Fruit fly (Drosophila melanogaster): Measurements from ENCODE around the gene tHMG2.

The tHMG2 gene

dm6 chr3R:22449871-22450424 lies 42.8 kb upstream of the tHMG2 start (continued):
- TF ChIP-seq CG6683 (GFP tag; optimal IDR thresholded peaks at IDR 0.05) (no peak), Vsx1 (GFP tag; optimal IDR thresholded peaks at IDR 0.05) (no peak), CG34376 (GFP tag; optimal IDR thresholded peaks at IDR 0.05) (peak; percentile 98), Hr39 (optimal IDR thresholded peaks at IDR 0.05) (no peak), CG8478 (optimal IDR thresholded peaks at IDR 0.05) (peak; percentile 5), CG10979 (tag; optimal IDR thresholded peaks at IDR 0.05) (no peak), CG6765 (GFP tag; optimal IDR thresholded peaks at IDR 0.05) (no peak), CG12659 (GFP tag; optimal IDR thresholded peaks at IDR 0.05) (no peak), tin (GFP tag; optimal IDR thresholded peaks at IDR 0.05) (no peak), CG11695 (GFP tag; IDR thresholded peaks at IDR 0.05) (no peak), D19A (tag; optimal IDR thresholded peaks at IDR 0.05) (peak; percentile 60), Taf1 (GFP tag; IDR thresholded peaks at IDR 0.05) (no peak), CG15601 (tag; optimal IDR thresholded peaks at IDR 0.05) (no peak), dan (GFP tag; IDR thresholded peaks at IDR 0.05) (no peak), CG7928 (GFP tag; optimal IDR thresholded peaks at IDR 0.05) (no peak), CG7987 (GFP tag; optimal IDR thresholded peaks at IDR 0.05) (no peak), Nf-YB (GFP tag; optimal IDR thresholded peaks at IDR 0.05) (peak; percentile 23), lola (GFP tag; optimal IDR thresholded peaks at IDR 0.05) (no peak), CG17829 (tag; optimal IDR thresholded peaks at IDR 0.05) (no peak), fd3F (GFP tag; optimal IDR thresholded peaks at IDR 0.05) (no peak), CG17361 (GFP tag; IDR thresholded peaks at IDR 0.05) (no peak), NFAT (GFP tag; IDR thresholded peaks at IDR 0.05) (no peak), vnd (GFP tag; IDR thresholded peaks at IDR 0.05; ENCODE audit: partially characterized antibody) (no peak), sob (GFP tag; IDR thresholded peaks at IDR 0.05) (no peak), az2 (GFP tag; optimal IDR thresholded peaks at IDR 0.05) (no peak), Chrac-16 (GFP tag; optimal IDR thresholded peaks at IDR 0.05) (no peak), HHEX (GFP tag; optimal IDR thresholded peaks at IDR 0.05) (no peak), crc (GFP tag; optimal IDR thresholded peaks at IDR 0.05) (no peak), gsb-n (tag; optimal IDR thresholded peaks at IDR 0.05) (no peak), CG10321 (GFP tag; IDR thresholded peaks at IDR 0.05) (no peak), Dll (GFP tag; IDR thresholded peaks at IDR 0.05; ENCODE audit: partially characterized antibody) (no peak), CG1233 (GFP tag; optimal IDR thresholded peaks at IDR 0.05) (no peak), CG1024 (GFP tag; IDR thresholded peaks at IDR 0.05) (no peak), D19B (GFP tag; optimal IDR thresholded peaks at IDR 0.05) (peak; percentile 23), GATAe (GFP tag; conservative IDR thresholded peaks at IDR 0.05) (no peak), nmo (GFP tag; optimal IDR thresholded peaks at IDR 0.05) (no peak), CG8924 (tag; optimal IDR thresholded peaks at IDR 0.05) (no peak), sens (GFP tag) (peak; percentile 56), PHDP (tag; optimal IDR thresholded peaks at IDR 0.05) (no peak), C15 (GFP tag; IDR thresholded peaks at IDR 0.05) (no peak), sd (tag; optimal IDR thresholded peaks at IDR 0.05) (peak; percentile 75), Hey (tag; optimal IDR thresholded peaks at IDR 0.05) (no peak), Med (GFP tag) (peak; percentile 62), insv (GFP tag; optimal IDR thresholded peaks at IDR 0.05) (no peak), Hr78 (GFP tag; optimal IDR thresholded peaks at IDR 0.05) (peak in 1 of 2 experiments; percentile 15), disco-r (GFP tag; optimal IDR thresholded peaks at IDR 0.05) (no peak), Doc2 (GFP tag; IDR thresholded peaks at IDR 0.05) (no peak), CG15073 (GFP tag; optimal IDR thresholded peaks at IDR 0.05) (no peak), Asciz (GFP tag; optimal IDR thresholded peaks at IDR 0.05) (no peak), BEAF-32 (GFP tag; optimal IDR thresholded peaks at IDR 0.05) (no peak), CG31441 (GFP tag; IDR thresholded peaks at IDR 0.05) (no peak)
